Fruit fly (Drosophila melanogaster) whole organism, embryonic: ENCODE measurements around the gene mRRF1.

Experiments
- Antp ChIP-seq: fragments of 200-800 bp; sonication (Bioruptor generic); optimal IDR thresholded peaks from 3 replicates; lab custom pipeline; 2016; ENCODE audit warnings: missing biosample characterization, missing genetic modification characterization
- Asciz ChIP-seq: fragments of 200-800 bp; sonication (Bioruptor generic); optimal IDR thresholded peaks from 2 replicates; lab custom pipeline; 2017; ENCODE audit warnings: missing biosample characterization, mild to moderate bottlenecking, missing genetic modification characterization, missing genetic modification reagents
- B-H2 ChIP-seq: fragments of 200-800 bp; sonication (Bioruptor generic); optimal IDR thresholded peaks from 2 replicates; lab custom pipeline; 2018; ENCODE audit warnings: missing biosample characterization, mild to moderate bottlenecking, missing genetic modification characterization
- Blimp-1 ChIP-seq: fragments of 200-800 bp; sonication (Bioruptor generic); optimal IDR thresholded peaks from 3 replicates; lab custom pipeline; 2018; ENCODE audit warnings: missing biosample characterization, missing genetic modification characterization, mild to moderate bottlenecking, moderate library complexity, missing genetic modification reagents
- CG10543 ChIP-seq: fragments of 200-800 bp; sonication (Bioruptor generic); optimal IDR thresholded peaks from 3 replicates; lab custom pipeline; 2017; ENCODE audit warnings: missing biosample characterization, mild to moderate bottlenecking, missing genetic modification characterization, moderate library complexity
- CG11093 ChIP-seq: fragments of 200-800 bp; sonication (Bioruptor generic); IDR thresholded peaks from 3 replicates; pipeline ENCODE4 v1.3.6; 2022; ENCODE audit warnings: missing biosample characterization, missing genetic modification characterization
- CG13296 ChIP-seq: fragments of 200-800 bp; sonication (Bioruptor generic); optimal IDR thresholded peaks from 3 replicates; lab custom pipeline; 2018; ENCODE audit warnings: missing biosample characterization, mild to moderate bottlenecking, missing genetic modification characterization
- CG14965 ChIP-seq: fragments of 200-800 bp; sonication (Bioruptor generic); optimal IDR thresholded peaks from 2 replicates; lab custom pipeline; 2016; ENCODE audit warnings: missing biosample characterization, missing genetic modification characterization, borderline replicate concordance
- CG15601 ChIP-seq: fragments of 200-800 bp; sonication (Bioruptor generic); optimal IDR thresholded peaks from 3 replicates; lab custom pipeline; 2019; ENCODE audit warnings: missing biosample characterization, mild to moderate bottlenecking, missing genetic modification characterization, moderate library complexity
- CG16813 ChIP-seq: fragments of 200-800 bp; sonication (Bioruptor generic); IDR thresholded peaks from 3 replicates; pipeline ENCODE4 v1.3.6; 2022; ENCODE audit warnings: missing biosample characterization, missing genetic modification characterization; ENCODE audit not compliant: partially characterized antibody
- CG17186 ChIP-seq: fragments of 200-800 bp; sonication (Bioruptor generic); optimal IDR thresholded peaks from 3 replicates; lab custom pipeline; 2017; ENCODE audit warnings: missing biosample characterization, missing genetic modification reagents, missing genetic modification characterization
- CG17829 ChIP-seq: fragments of 200-800 bp; optimal IDR thresholded peaks from 2 replicates; lab custom pipeline; 2019; ENCODE audit warnings: missing biosample characterization, mild to moderate bottlenecking, missing genetic modification characterization, moderate library complexity
- CG18262 ChIP-seq: fragments of 200-800 bp; optimal IDR thresholded peaks from 3 replicates; lab custom pipeline; 2019; ENCODE audit warnings: missing biosample characterization, mild to moderate bottlenecking, missing genetic modification characterization, moderate library complexity
- CG2712 ChIP-seq: fragments of 200-800 bp; optimal IDR thresholded peaks from 3 replicates; lab custom pipeline; 2019; ENCODE audit warnings: missing biosample characterization, mild to moderate bottlenecking, missing genetic modification characterization, moderate library complexity
- CG31441 ChIP-seq: fragments of 200-800 bp; sonication (Bioruptor generic); IDR thresholded peaks from 2 replicates; pipeline ENCODE4 v1.3.6; 2022; ENCODE audit warnings: missing biosample characterization, missing genetic modification characterization
- CG33213 ChIP-seq: fragments of 200-800 bp; sonication (Bioruptor generic); optimal IDR thresholded peaks from 3 replicates; lab custom pipeline; 2016; ENCODE audit warnings: missing biosample characterization, missing genetic modification characterization
- CG33557 ChIP-seq: fragments of 200-800 bp; sonication (Bioruptor generic); optimal IDR thresholded peaks from 2 replicates; lab custom pipeline; 2019; ENCODE audit warnings: missing biosample characterization, mild to moderate bottlenecking, missing genetic modification characterization, moderate library complexity
- CG34224 ChIP-seq: fragments of 200-800 bp; sonication (Bioruptor generic); IDR thresholded peaks from 3 replicates; pipeline ENCODE4 v1.3.6; 2022; ENCODE audit warnings: missing biosample characterization, missing genetic modification characterization; ENCODE audit not compliant: partially characterized antibody
- CG34376 ChIP-seq: fragments of 200-800 bp; sonication (Bioruptor generic); optimal IDR thresholded peaks from 2 replicates; lab custom pipeline; 2018; ENCODE audit warnings: missing biosample characterization, mild to moderate bottlenecking, missing genetic modification characterization
- CG6254 ChIP-seq: fragments of 200-800 bp; sonication (Bioruptor generic); optimal IDR thresholded peaks from 3 replicates; lab custom pipeline; 2017; ENCODE audit warnings: mild to moderate bottlenecking, missing biosample characterization, missing genetic modification reagents, missing genetic modification characterization
- CG6765 ChIP-seq: fragments of 200-800 bp; sonication (Bioruptor generic); optimal IDR thresholded peaks from 3 replicates; lab custom pipeline; 2017; ENCODE audit warnings: missing biosample characterization, mild to moderate bottlenecking, missing genetic modification characterization
- CG7745 ChIP-seq: fragments of 200-800 bp; sonication (Bioruptor generic); optimal IDR thresholded peaks from 2 replicates; lab custom pipeline; 2018; ENCODE audit warnings: missing biosample characterization, mild to moderate bottlenecking, missing genetic modification characterization, moderate library complexity
- CG9437 ChIP-seq: fragments of 200-800 bp; sonication (Bioruptor generic); optimal IDR thresholded peaks from 2 replicates; lab custom pipeline; 2018; ENCODE audit warnings: missing biosample characterization, mild to moderate bottlenecking, missing genetic modification characterization
- CG9817 ChIP-seq: fragments of 200-800 bp; sonication (Bioruptor generic); optimal IDR thresholded peaks from 2 replicates; lab custom pipeline; 2018; ENCODE audit warnings: missing biosample characterization, mild to moderate bottlenecking, missing genetic modification characterization, moderate library complexity
- CoRest ChIP-seq: fragments of 200-800 bp; sonication (Bioruptor generic); optimal IDR thresholded peaks from 3 replicates; lab custom pipeline; 2018; ENCODE audit warnings: missing biosample characterization, mild to moderate bottlenecking, missing genetic modification characterization, moderate library complexity
- Dad ChIP-seq: fragments of 200-800 bp; sonication (Bioruptor generic); optimal IDR thresholded peaks from 3 replicates; lab custom pipeline; 2016; ENCODE audit warnings: missing biosample characterization, missing genetic modification characterization
- Deaf1 ChIP-seq: fragments of 200-800 bp; optimal IDR thresholded peaks from 3 replicates; lab custom pipeline; 2019; ENCODE audit warnings: missing biosample characterization, mild to moderate bottlenecking, missing genetic modification characterization, moderate library complexity
- E2f1 ChIP-seq: fragments of 200-800 bp; sonication (Bioruptor generic); IDR thresholded peaks from 2 replicates; pipeline ENCODE4 v1.3.6; 2022; ENCODE audit warnings: missing biosample characterization, missing genetic modification characterization
- Fer1 ChIP-seq: fragments of 200-800 bp; sonication (Bioruptor generic); optimal IDR thresholded peaks from 2 replicates; lab custom pipeline; 2017; ENCODE audit warnings: missing biosample characterization, mild to moderate bottlenecking, missing genetic modification characterization
- HmgZ ChIP-seq: fragments of 200-800 bp; sonication (Bioruptor generic); optimal IDR thresholded peaks from 2 replicates; lab custom pipeline; 2018; ENCODE audit warnings: missing biosample characterization, mild to moderate bottlenecking, missing genetic modification characterization
- Hsf ChIP-seq: fragments of 200-800 bp; sonication (Bioruptor generic); optimal IDR thresholded peaks from 3 replicates; lab custom pipeline; 2016; ENCODE audit warnings: missing biosample characterization, missing genetic modification characterization
- Jarid2 ChIP-seq: fragments of 200-800 bp; sonication (Bioruptor generic); optimal IDR thresholded peaks from 3 replicates; lab custom pipeline; 2017; ENCODE audit warnings: mild to moderate bottlenecking, missing biosample characterization, missing genetic modification reagents, missing genetic modification characterization
- MBD-R2 ChIP-seq: fragments of 200-800 bp; sonication (Bioruptor generic); IDR thresholded peaks from 2 replicates; pipeline ENCODE4 v1.3.6; 2022; ENCODE audit warnings: missing biosample characterization, missing genetic modification characterization
- Oli ChIP-seq: fragments of 200-800 bp; sonication (Bioruptor generic); optimal IDR thresholded peaks from 2 replicates; lab custom pipeline; 2018; ENCODE audit warnings: missing biosample characterization, mild to moderate bottlenecking, missing genetic modification characterization, moderate library complexity
- Pdp1 ChIP-seq, 2 experiments: fragments of 200-800 bp; sonication (Bioruptor generic); optimal IDR thresholded peaks; 3 replicates each; lab custom pipeline; 2016; ENCODE audit warnings: missing biosample characterization in 2 of 2, missing genetic modification characterization in 2 of 2, mild to moderate bottlenecking in 1 of 2, moderate library complexity in 1 of 2
- Sox100B ChIP-seq: fragments of 200-800 bp; sonication (Bioruptor generic); optimal IDR thresholded peaks from 3 replicates; lab custom pipeline; 2018; ENCODE audit warnings: missing biosample characterization, mild to moderate bottlenecking, missing genetic modification characterization
- cas ChIP-seq: fragments of 200-800 bp; sonication (Bioruptor generic); IDR thresholded peaks from 2 replicates; pipeline ENCODE4 v1.3.6; 2022; ENCODE audit warnings: missing biosample characterization, missing genetic modification characterization
- dm ChIP-seq: fragments of 200-800 bp; sonication (Bioruptor generic); optimal IDR thresholded peaks from 3 replicates; lab custom pipeline; 2016; ENCODE audit warnings: missing biosample characterization, missing genetic modification characterization
- en ChIP-seq: fragments of 200-800 bp; sonication (Bioruptor generic); optimal IDR thresholded peaks from 2 replicates; lab custom pipeline; 2016; ENCODE audit warnings: missing biosample characterization, missing genetic modification characterization
- fd96Cb ChIP-seq: fragments of 200-800 bp; sonication (Bioruptor generic); optimal IDR thresholded peaks from 2 replicates; lab custom pipeline; 2018; ENCODE audit warnings: missing biosample characterization, mild to moderate bottlenecking, missing genetic modification characterization, moderate library complexity
- ftz-f1 ChIP-seq: fragments of 200-800 bp; sonication (Bioruptor generic); optimal IDR thresholded peaks from 2 replicates; lab custom pipeline; 2016; ENCODE audit warnings: missing biosample characterization, missing genetic modification characterization
- her ChIP-seq: fragments of 200-800 bp; sonication (Bioruptor generic); optimal IDR thresholded peaks from 2 replicates; lab custom pipeline; 2016; ENCODE audit warnings: missing biosample characterization, missing genetic modification characterization
- kay ChIP-seq: fragments of 200-800 bp; sonication (Bioruptor generic); optimal IDR thresholded peaks from 2 replicates; lab custom pipeline; 2016; ENCODE audit warnings: missing biosample characterization, missing genetic modification characterization
- lbe ChIP-seq: fragments of 200-800 bp; sonication (Bioruptor generic); optimal IDR thresholded peaks from 2 replicates; lab custom pipeline; 2016; ENCODE audit warnings: missing biosample characterization, mild to moderate bottlenecking, missing genetic modification characterization
- mam ChIP-seq: fragments of 200-800 bp; sonication (Bioruptor generic); optimal IDR thresholded peaks from 3 replicates; lab custom pipeline; 2016; ENCODE audit warnings: missing biosample characterization, missing genetic modification characterization
- nerfin-1 ChIP-seq: fragments of 200-800 bp; sonication (Bioruptor generic); optimal IDR thresholded peaks from 3 replicates; lab custom pipeline; 2019; ENCODE audit warnings: missing biosample characterization, mild to moderate bottlenecking, missing genetic modification characterization, moderate library complexity
- otp ChIP-seq: fragments of 200-800 bp; sonication (Bioruptor generic); IDR thresholded peaks from 3 replicates; pipeline ENCODE4, ENCODE4 v1.3.6; 2022; ENCODE audit warnings: missing biosample characterization, missing genetic modification characterization
- sim ChIP-seq: fragments of 200-800 bp; sonication (Bioruptor generic); IDR thresholded peaks from 2 replicates; pipeline ENCODE4 v1.3.6; 2022; ENCODE audit warnings: missing biosample characterization, missing genetic modification characterization
- unc-4 ChIP-seq: fragments of 200-800 bp; sonication (Bioruptor generic); IDR thresholded peaks from 2 replicates; pipeline ENCODE4 v1.3.6; 2022; ENCODE audit warnings: missing biosample characterization, missing genetic modification characterization; ENCODE audit not compliant: partially characterized antibody
- zen2 ChIP-seq: fragments of 200-800 bp; sonication (Bioruptor generic); IDR thresholded peaks from 3 replicates; pipeline ENCODE4 v1.3.6; 2022; ENCODE audit warnings: missing biosample characterization, missing genetic modification characterization; ENCODE audit not compliant: partially characterized antibody

mRRF1 gene

dm6 chr3L:9381602-9382001 is 17.5 kb downstream of the mRRF1 start, which contains the start of gene Hsp23 (continued):
- TF ChIP-seq CG11093 (GFP tag; lab: Robert Waterston, UW) (no peak), B-H2 (GFP tag; lab: Kevin White, UChicago) (no peak), otp (GFP tag; lab: Robert Waterston, UW) (no peak), Oli (tag; lab: Kevin White, UChicago) (no peak), lbe (peak; percentile 65), Asciz (GFP tag; lab: Kevin White, UChicago) (no peak), Sox100B (GFP tag; lab: Kevin White, UChicago) (no peak), CG34224 (peak; percentile 30; the same call in 1 of the 3 replicates), nerfin-1 (tag; lab: Kevin White, UChicago) (peak; percentile 37), CG31441 (GFP tag; lab: Robert Waterston, UW) (no peak), CG9437 (GFP tag; lab: Kevin White, UChicago) (no peak), CG6254 (GFP tag; lab: Kevin White, UChicago) (no peak), CG18262 (tag; lab: Kevin White, UChicago) (no peak), CoRest (tag; lab: Kevin White, UChicago) (no peak), CG14965 (no peak), Deaf1 (tag; lab: Kevin White, UChicago) (peak; percentile 77), her (GFP tag; lab: Kevin White, UChicago) (no peak), dm (GFP tag; lab: Kevin White, UChicago) (no peak), MBD-R2 (GFP tag; lab: Robert Waterston, UW) (0 out of 2 replicates have a peak, but pooled peaks have one; percentile 9), HmgZ (no peak), Fer1 (GFP tag; lab: Kevin White, UChicago) (no peak), zen2 (GFP tag; lab: Robert Waterston, UW) (no peak), ftz-f1 (GFP tag; lab: Kevin White, UChicago) (no peak), CG34376 (GFP tag; lab: Kevin White, UChicago) (no peak), Hsf (GFP tag; lab: Kevin White, UChicago) (no peak), CG10543 (GFP tag; lab: Kevin White, UChicago) (peak; percentile 17), CG17829 (tag; lab: Kevin White, UChicago) (no peak), Antp (GFP tag; lab: Kevin White, UChicago) (no peak), unc-4 (0 out of 2 replicates have a peak, but pooled peaks have one; percentile 30), Pdp1 (GFP tag; optimal IDR thresholded peaks at IDR 0.05; lab: Kevin White, UChicago) (peak in 1 of 2 experiments; percentile 40), en (GFP tag; lab: Kevin White, UChicago) (no peak), CG7745 (tag; lab: Kevin White, UChicago) (no peak), CG33557 (GFP tag; lab: Kevin White, UChicago) (peak; percentile 11), fd96Cb (no peak), kay (GFP tag; lab: Kevin White, UChicago) (no peak), CG16813 (no peak), Dad (no peak), CG13296 (GFP tag; lab: Kevin White, UChicago) (no peak), CG9817 (tag; lab: Kevin White, UChicago) (no peak), CG6765 (GFP tag; lab: Kevin White, UChicago) (no peak), CG17186 (GFP tag; lab: Kevin White, UChicago) (no peak), Jarid2 (GFP tag; lab: Kevin White, UChicago) (no peak), CG2712 (no peak), sim (GFP tag; lab: Robert Waterston, UW) (no peak), Blimp-1 (GFP tag; lab: Kevin White, UChicago) (peak; percentile 68), mam (no peak), CG33213 (GFP tag; lab: Kevin White, UChicago) (no peak), CG15601 (tag; lab: Kevin White, UChicago) (peak; percentile 41), E2f1 (GFP tag; lab: Robert Waterston, UW) (no peak), cas (GFP tag; lab: Robert Waterston, UW) (no peak)
